Worm (Caenorhabditis elegans) whole organism, late embryonic: ENCODE measurements around the gene R07E5.15.

ENCODE experiments used
- ahr-1 ChIP-seq: sonication (generic microtip); optimal IDR thresholded peaks from 2 replicates; lab custom pipeline; 2016; ENCODE audit warnings: missing genetic modification characterization, missing compliant biosample characterization
- ceh-14 ChIP-seq: sonication (generic microtip); optimal IDR thresholded peaks from 2 replicates; lab custom pipeline; 2016; ENCODE audit warnings: missing genotype, missing genetic modification characterization, missing compliant biosample characterization
- ets-4 ChIP-seq: sonication (generic microtip); optimal IDR thresholded peaks from 2 replicates; lab custom pipeline; 2016; ENCODE audit warnings: missing genetic modification characterization, missing compliant biosample characterization
- lin-11 ChIP-seq: fragments of 200-800 bp; sonication (Bioruptor generic); optimal IDR thresholded peaks from 2 replicates; lab custom pipeline; 2018; ENCODE audit warnings: mild to moderate bottlenecking, missing genetic modification characterization, missing compliant biosample characterization
- madf-2 ChIP-seq: sonication (generic microtip); optimal IDR thresholded peaks from 2 replicates; lab custom pipeline; 2017; ENCODE audit warnings: missing genetic modification characterization, missing compliant biosample characterization
- nhr-11 ChIP-seq: fragments of 150-350 bp; optimal IDR thresholded peaks from 2 replicates; lab custom pipeline; 2014; ENCODE audit warnings: missing biosample characterization, missing genetic modification characterization
- npax-4 ChIP-seq: sonication (generic microtip); optimal IDR thresholded peaks from 2 replicates; lab custom pipeline; 2016; ENCODE audit warnings: missing genetic modification characterization, missing compliant biosample characterization
- pag-3 ChIP-seq: sonication (generic microtip); optimal IDR thresholded peaks from 2 replicates; lab custom pipeline; 2016; ENCODE audit warnings: missing compliant biosample characterization, missing genetic modification characterization, borderline replicate concordance
- pha-4 ChIP-seq: fragments of 150-350 bp; optimal IDR thresholded peaks from 2 replicates; lab custom pipeline; 2018; ENCODE audit warnings: missing biosample characterization, missing genetic modification reagents, missing genetic modification characterization
- pqm-1 ChIP-seq: sonication (generic microtip); optimal IDR thresholded peaks from 2 replicates; lab custom pipeline; 2016; ENCODE audit warnings: missing genetic modification characterization, missing compliant biosample characterization
- tbx-2 ChIP-seq: sonication (generic microtip); optimal IDR thresholded peaks from 2 replicates; lab custom pipeline; 2016; ENCODE audit warnings: missing genetic modification characterization, missing compliant biosample characterization
- unc-86 ChIP-seq: sonication (generic microtip); optimal IDR thresholded peaks from 2 replicates; lab custom pipeline; 2016; ENCODE audit warnings: missing genetic modification characterization, missing compliant biosample characterization

DNA sequence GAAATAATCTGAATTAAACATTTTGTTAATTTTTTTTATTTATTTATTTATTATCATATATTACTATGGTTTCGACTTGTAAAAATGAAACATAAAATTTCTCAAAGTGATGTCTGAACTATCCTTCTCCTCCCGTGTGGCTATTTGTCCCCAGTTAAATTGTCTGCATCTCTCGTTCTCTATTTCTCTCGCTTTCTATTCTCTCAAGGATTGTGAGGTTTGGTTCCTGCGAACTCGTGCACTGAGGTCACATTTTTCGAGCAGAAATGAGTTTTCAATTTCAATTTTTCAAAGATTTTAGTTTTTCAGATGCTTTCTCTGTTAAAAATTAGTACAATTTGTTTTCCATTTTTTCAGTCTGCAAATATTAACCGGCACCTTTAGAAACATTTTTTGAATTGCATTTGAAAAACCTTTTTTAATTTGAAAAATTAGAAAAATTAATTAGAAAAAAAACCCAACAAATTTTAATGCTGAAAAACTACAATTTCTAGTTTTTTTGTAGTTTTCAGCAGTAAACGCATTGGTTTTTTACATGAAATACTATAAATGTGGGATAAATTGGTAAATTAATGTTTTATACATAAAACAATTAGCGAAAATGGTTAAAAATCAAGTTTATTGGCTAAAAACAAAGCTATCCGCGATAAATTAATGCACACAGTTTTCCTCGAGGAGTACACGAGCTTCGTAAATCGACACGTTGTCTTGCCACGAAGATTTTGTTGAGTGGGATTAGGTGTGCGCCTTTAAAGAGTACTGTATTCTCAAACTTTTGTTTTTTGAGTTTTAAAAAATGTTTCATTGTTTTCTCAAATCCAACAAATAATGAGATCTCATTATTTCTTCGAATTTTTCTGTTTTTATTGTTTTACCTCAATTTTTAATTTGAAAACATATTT lies 11.1 kb downstream of the R07E5.15 start:
- TF ChIP-seq npax-4 (no peak), unc-86 (tag; lab: Kevin White, UChicago) (no peak), lin-11 (tag; lab: Kevin White, UChicago) (no peak), pqm-1 (tag; lab: Kevin White, UChicago) (no peak), ceh-14 (tag; lab: Kevin White, UChicago) (no peak), pha-4 (tag; lab: Kevin White, UChicago) (no peak), tbx-2 (no peak), pag-3 (tag; lab: Kevin White, UChicago) (no peak), madf-2 (tag; lab: Kevin White, UChicago) (no peak), ahr-1 (no peak), ets-4 (tag; lab: Kevin White, UChicago) (no peak), nhr-11 (tag; lab: Kevin White, UChicago) (no peak)
